Fruit fly (Drosophila melanogaster): ENCODE data around the gene CG43736.

Gene CG43736

dm6 chrX:6863289-6863938 is at the start of gene CG43736 (continued):
- TF ChIP-seq gsb-n (tag; optimal IDR thresholded peaks at IDR 0.05) (peak; percentile 89), bbx (GFP tag; IDR thresholded peaks at IDR 0.05; ENCODE audit: partially characterized antibody) (no peak), lmd (GFP tag; IDR thresholded peaks at IDR 0.05) (peak; percentile 95), wor (GFP tag; IDR thresholded peaks at IDR 0.05) (peak; percentile 88), disco-r (GFP tag; optimal IDR thresholded peaks at IDR 0.05) (peak; percentile 87), Hsf (GFP tag; optimal IDR thresholded peaks at IDR 0.05) (peak; percentile 94), CG15011 (GFP tag; optimal IDR thresholded peaks at IDR 0.05) (peak; percentile 95), CG3838 (GFP tag; optimal IDR thresholded peaks at IDR 0.05) (peak; percentile 69), Med (GFP tag) (peak; percentile 98), Ptx1 (GFP tag; IDR thresholded peaks at IDR 0.05) (peak; percentile 91), CG13296 (GFP tag; optimal IDR thresholded peaks at IDR 0.05) (peak; percentile 97), exex (tag; optimal IDR thresholded peaks at IDR 0.05) (peak; percentile 79), sisA (GFP tag; IDR thresholded peaks at IDR 0.05) (peak; percentile 90), CG11696 (GFP tag; IDR thresholded peaks at IDR 0.05) (peak; percentile 61), insv (GFP tag; optimal IDR thresholded peaks at IDR 0.05) (peak in 1 of 2 experiments; percentile 67), unc-4 (GFP tag; IDR thresholded peaks at IDR 0.05; ENCODE audit: partially characterized antibody) (no peak), Doc2 (GFP tag; IDR thresholded peaks at IDR 0.05) (0 out of 2 replicates have a peak, but pooled peaks have one; percentile 39), gfzf (GFP tag; optimal IDR thresholded peaks at IDR 0.05) (no peak), Gug (GFP tag; IDR thresholded peaks at IDR 0.05) (peak; percentile 86), CG1832 (GFP tag; optimal IDR thresholded peaks at IDR 0.05) (no peak), amos (GFP tag; IDR thresholded peaks at IDR 0.05; ENCODE audit: partially characterized antibody) (no peak), CG1233 (GFP tag; optimal IDR thresholded peaks at IDR 0.05) (no peak), CG4424 (GFP tag; optimal IDR thresholded peaks at IDR 0.05) (peak; percentile 96), CG1529 (GFP tag; optimal IDR thresholded peaks at IDR 0.05) (peak; percentile 96), CG3407 (GFP tag; optimal IDR thresholded peaks at IDR 0.05) (peak; percentile 91), Drgx (GFP tag; IDR thresholded peaks at IDR 0.05) (peak; percentile 90), CG2116 (GFP tag; optimal IDR thresholded peaks at IDR 0.05) (peak; percentile 69), Hr39 (optimal IDR thresholded peaks at IDR 0.05) (no peak), HLH3B (GFP tag; IDR thresholded peaks at IDR 0.05) (peak; percentile 89), jumu (GFP tag; optimal IDR thresholded peaks at IDR 0.05) (peak; percentile 92), Sry-β (GFP tag; optimal IDR thresholded peaks at IDR 0.05) (peak; percentile 63), CG30020 (tag; optimal IDR thresholded peaks at IDR 0.05) (peak; percentile 85), CG3281 (GFP tag; optimal IDR thresholded peaks at IDR 0.05) (peak; percentile 97), phol (tag; optimal IDR thresholded peaks at IDR 0.05) (peak; percentile 98), BEAF-32 (GFP tag; optimal IDR thresholded peaks at IDR 0.05) (peak; percentile 17), ro (GFP tag; IDR thresholded peaks at IDR 0.05) (peak; percentile 52; the same call in 1 of the 2 replicates), CG14667 (GFP tag; IDR thresholded peaks at IDR 0.05) (peak; percentile 76), fd102C (GFP tag; optimal IDR thresholded peaks at IDR 0.05) (peak; percentile 51), tin (GFP tag; optimal IDR thresholded peaks at IDR 0.05) (peak; percentile 90), lov (optimal IDR thresholded peaks at IDR 0.05) (no peak), lov (GFP tag; IDR thresholded peaks at IDR 0.05) (0 out of 3 replicates have a peak, but pooled peaks have one; percentile 66), HLH4C (GFP tag; IDR thresholded peaks at IDR 0.05; ENCODE audit: partially characterized antibody) (no peak), CG3065 (GFP tag; optimal IDR thresholded peaks at IDR 0.05) (peak; percentile 72), h (optimal IDR thresholded peaks at IDR 0.05) (no peak), pfk (GFP tag; optimal IDR thresholded peaks at IDR 0.05) (no peak), D19B (GFP tag; optimal IDR thresholded peaks at IDR 0.05) (peak; percentile 92), CG4707 (GFP tag; optimal IDR thresholded peaks at IDR 0.05) (peak; percentile 88), wek (GFP tag; optimal IDR thresholded peaks at IDR 0.05) (peak; percentile 78), CG11093 (GFP tag; IDR thresholded peaks at IDR 0.05) (peak; percentile 86), CHES-1-like (GFP tag; optimal IDR thresholded peaks at IDR 0.05) (peak; percentile 88), Hmx (GFP tag; optimal IDR thresholded peaks at IDR 0.05) (peak; percentile 88)

All from whole organism, embryonic.